Worm (Caenorhabditis elegans) whole organism, late embryonic: ENCODE data around the gene skpo-2.

Source experiments
- ceh-24 ChIP-seq: sonication (generic microtip); optimal IDR thresholded peaks from 2 replicates; lab custom pipeline; 2016; ENCODE audit warnings: mild to moderate bottlenecking, missing genetic modification characterization, missing compliant biosample characterization
- ceh-48 ChIP-seq: sonication (generic microtip); optimal IDR thresholded peaks from 2 replicates; lab custom pipeline; 2016; ENCODE audit warnings: missing genetic modification characterization, inconsistent platforms, missing compliant biosample characterization
- ets-4 ChIP-seq: sonication (generic microtip); optimal IDR thresholded peaks from 2 replicates; lab custom pipeline; 2016; ENCODE audit warnings: missing genetic modification characterization, missing compliant biosample characterization
- hlh-6 ChIP-seq: sonication (generic microtip); optimal IDR thresholded peaks from 2 replicates; lab custom pipeline; 2016; ENCODE audit warnings: missing genotype, missing genetic modification characterization, missing compliant biosample characterization
- nhr-11 ChIP-seq: fragments of 150-350 bp; optimal IDR thresholded peaks from 2 replicates; lab custom pipeline; 2014; ENCODE audit warnings: missing biosample characterization, missing genetic modification characterization
- pha-4 ChIP-seq: fragments of 150-350 bp; optimal IDR thresholded peaks from 2 replicates; lab custom pipeline; 2018; ENCODE audit warnings: missing biosample characterization, missing genetic modification reagents, missing genetic modification characterization

- TF ChIP-seq ceh-24 (tag; lab: Kevin White, UChicago) (no peak), nhr-11 (tag; lab: Kevin White, UChicago) (no peak), pha-4 (tag; lab: Kevin White, UChicago) (no peak), hlh-6 (tag; lab: Kevin White, UChicago) (no peak), ceh-48 (tag; lab: Kevin White, UChicago) (no peak), ets-4 (tag; lab: Kevin White, UChicago) (no peak)
Observed at ce11 chrII:3470549-3470948, 34.2 kb upstream of the skpo-2 start, which contains the start of gene Y49F6B.20.
